Fruit fly (Drosophila melanogaster) whole organism, embryonic: ENCODE data around the gene Rpt4.

Experiments used
- Atf6 ChIP-seq: fragments of 200-800 bp; sonication (Bioruptor generic); IDR thresholded peaks from 2 replicates; pipeline ENCODE4 v1.3.6; 2022; ENCODE audit warnings: missing biosample characterization, missing genetic modification characterization
- Blimp-1 ChIP-seq: fragments of 200-800 bp; sonication (Bioruptor generic); optimal IDR thresholded peaks from 3 replicates; lab custom pipeline; 2018; ENCODE audit warnings: missing biosample characterization, missing genetic modification characterization, mild to moderate bottlenecking, moderate library complexity, missing genetic modification reagents
- Bteb2 ChIP-seq: fragments of 200-800 bp; sonication (Bioruptor generic); optimal IDR thresholded peaks from 2 replicates; lab custom pipeline; 2016; ENCODE audit warnings: missing biosample characterization, missing genetic modification characterization
- CG10366 ChIP-seq: fragments of 200-800 bp; sonication (Bioruptor generic); IDR thresholded peaks from 2 replicates; pipeline ENCODE4 v1.3.6; 2022; ENCODE audit warnings: missing biosample characterization, missing genetic modification characterization
- CG12236 ChIP-seq: fragments of 200-800 bp; sonication (Bioruptor generic); optimal IDR thresholded peaks from 2 replicates; lab custom pipeline; 2016; ENCODE audit warnings: missing biosample characterization, missing genetic modification characterization
- CG1233 ChIP-seq: fragments of 200-800 bp; sonication (Bioruptor generic); optimal IDR thresholded peaks from 4 replicates; lab custom pipeline; 2018; ENCODE audit warnings: missing biosample characterization, mild to moderate bottlenecking, missing genetic modification characterization
- CG14050 ChIP-seq: fragments of 200-800 bp; sonication (Bioruptor generic); IDR thresholded peaks from 3 replicates; pipeline ENCODE4 v1.3.6; 2022; ENCODE audit warnings: missing biosample characterization, missing genetic modification characterization
- CG14860 ChIP-seq: fragments of 200-800 bp; sonication (Bioruptor generic); IDR thresholded peaks from 3 replicates; pipeline ENCODE4 v1.3.6; 2022; ENCODE audit warnings: missing biosample characterization, missing genetic modification characterization; ENCODE audit not compliant: partially characterized antibody
- CG15011 ChIP-seq: fragments of 200-800 bp; sonication (Bioruptor generic); optimal IDR thresholded peaks from 3 replicates; lab custom pipeline; 2018; ENCODE audit warnings: missing biosample characterization, mild to moderate bottlenecking, missing genetic modification characterization
- CG15479 ChIP-seq: fragments of 200-800 bp; sonication (Bioruptor generic); optimal IDR thresholded peaks from 3 replicates; lab custom pipeline; 2019; ENCODE audit warnings: missing biosample characterization, mild to moderate bottlenecking, missing genetic modification characterization, moderate library complexity
- CG15601 ChIP-seq: fragments of 200-800 bp; sonication (Bioruptor generic); optimal IDR thresholded peaks from 3 replicates; lab custom pipeline; 2019; ENCODE audit warnings: missing biosample characterization, mild to moderate bottlenecking, missing genetic modification characterization, moderate library complexity
- CG16863 ChIP-seq: fragments of 200-800 bp; sonication (Bioruptor generic); optimal IDR thresholded peaks from 3 replicates; lab custom pipeline; 2016; ENCODE audit warnings: missing biosample characterization, missing genetic modification characterization
- CG17186 ChIP-seq: fragments of 200-800 bp; sonication (Bioruptor generic); optimal IDR thresholded peaks from 3 replicates; lab custom pipeline; 2017; ENCODE audit warnings: missing biosample characterization, missing genetic modification reagents, missing genetic modification characterization
- CG17361 ChIP-seq: fragments of 200-800 bp; sonication (Bioruptor generic); IDR thresholded peaks from 3 replicates; pipeline ENCODE4 v1.3.6; 2022; ENCODE audit warnings: missing biosample characterization, missing genetic modification characterization
- CG1792 ChIP-seq: fragments of 200-800 bp; sonication (Bioruptor generic); optimal IDR thresholded peaks from 2 replicates; lab custom pipeline; 2016; ENCODE audit warnings: missing biosample characterization, missing genetic modification characterization
- CG2202 ChIP-seq: fragments of 200-800 bp; sonication (Bioruptor generic); optimal IDR thresholded peaks from 2 replicates; lab custom pipeline; 2018; ENCODE audit warnings: missing biosample characterization, mild to moderate bottlenecking, missing genetic modification characterization
- CG3847 ChIP-seq: fragments of 200-800 bp; sonication (Bioruptor generic); IDR thresholded peaks from 2 replicates; pipeline ENCODE4 v1.3.6; 2022; ENCODE audit warnings: missing biosample characterization, missing genetic modification characterization
- CG4424 ChIP-seq: fragments of 200-800 bp; sonication (Bioruptor generic); optimal IDR thresholded peaks from 3 replicates; lab custom pipeline; 2016; ENCODE audit warnings: missing biosample characterization, missing genetic modification characterization
- CG5953 ChIP-seq: fragments of 200-800 bp; sonication (Bioruptor generic); IDR thresholded peaks from 2 replicates; pipeline ENCODE4 v1.3.6; 2022; ENCODE audit warnings: missing biosample characterization, missing genetic modification characterization
- CG6791 ChIP-seq: fragments of 200-800 bp; sonication (Bioruptor generic); IDR thresholded peaks from 3 replicates; pipeline ENCODE4 v1.3.6; 2022; ENCODE audit warnings: missing biosample characterization, missing genetic modification characterization; ENCODE audit not compliant: partially characterized antibody
- CG7556 ChIP-seq: fragments of 200-800 bp; sonication (Bioruptor generic); optimal IDR thresholded peaks from 2 replicates; lab custom pipeline; 2017; ENCODE audit warnings: missing biosample characterization, mild to moderate bottlenecking, missing genetic modification characterization
- CG8281 ChIP-seq: fragments of 200-800 bp; sonication (Bioruptor generic); optimal IDR thresholded peaks from 2 replicates; lab custom pipeline; 2018; ENCODE audit warnings: missing biosample characterization, mild to moderate bottlenecking, missing genetic modification characterization, moderate library complexity
- CG9797 ChIP-seq: fragments of 200-800 bp; sonication (Bioruptor generic); optimal IDR thresholded peaks from 3 replicates; lab custom pipeline; 2018; ENCODE audit warnings: missing biosample characterization, mild to moderate bottlenecking, missing genetic modification characterization
- CG9876 ChIP-seq: fragments of 200-800 bp; sonication (Bioruptor generic); optimal IDR thresholded peaks from 2 replicates; lab custom pipeline; 2016; ENCODE audit warnings: missing biosample characterization, missing genetic modification characterization
- Fer2 ChIP-seq: fragments of 200-800 bp; sonication (Bioruptor generic); optimal IDR thresholded peaks from 2 replicates; lab custom pipeline; 2018; ENCODE audit warnings: missing biosample characterization, mild to moderate bottlenecking, missing genetic modification characterization, moderate library complexity
- H2.0 ChIP-seq: fragments of 200-800 bp; sonication (Bioruptor generic); IDR thresholded peaks from 2 replicates; pipeline ENCODE4 v1.3.6; 2022; ENCODE audit warnings: missing biosample characterization, missing genetic modification characterization
- HLHmδ ChIP-seq: fragments of 200-800 bp; sonication (Bioruptor generic); optimal IDR thresholded peaks from 2 replicates; lab custom pipeline; 2018; ENCODE audit warnings: missing biosample characterization, mild to moderate bottlenecking, missing genetic modification characterization, moderate library complexity
- Hsf ChIP-seq: fragments of 200-800 bp; sonication (Bioruptor generic); optimal IDR thresholded peaks from 3 replicates; lab custom pipeline; 2016; ENCODE audit warnings: missing biosample characterization, missing genetic modification characterization
- Neu2 ChIP-seq: fragments of 200-800 bp; sonication (Bioruptor generic); optimal IDR thresholded peaks from 3 replicates; lab custom pipeline; 2016; ENCODE audit warnings: missing biosample characterization, missing genetic modification characterization, borderline replicate concordance
- Nf-YA ChIP-seq: fragments of 200-800 bp; sonication (Bioruptor generic); IDR thresholded peaks from 2 replicates; pipeline ENCODE4 v1.3.6; 2022; ENCODE audit warnings: missing biosample characterization, missing genetic modification characterization
- Nf-YB ChIP-seq: fragments of 200-800 bp; sonication (Bioruptor generic); optimal IDR thresholded peaks from 3 replicates; lab custom pipeline; 2019; ENCODE audit warnings: missing biosample characterization, mild to moderate bottlenecking, missing genetic modification characterization, moderate library complexity
- Spps ChIP-seq: fragments of 200-800 bp; sonication (Bioruptor generic); optimal IDR thresholded peaks from 2 replicates; lab custom pipeline; 2018; ENCODE audit warnings: missing biosample characterization, mild to moderate bottlenecking, missing genetic modification characterization
- Ssrp ChIP-seq: fragments of 200-800 bp; sonication (Bioruptor generic); optimal IDR thresholded peaks from 2 replicates; lab custom pipeline; 2018; ENCODE audit warnings: missing biosample characterization, mild to moderate bottlenecking, missing genetic modification characterization, moderate library complexity
- Xbp1 ChIP-seq: fragments of 200-800 bp; sonication (Bioruptor generic); optimal IDR thresholded peaks from 3 replicates; lab custom pipeline; 2016; ENCODE audit warnings: missing biosample characterization, mild to moderate bottlenecking, missing genetic modification characterization
- ap ChIP-seq: fragments of 200-800 bp; sonication (Bioruptor generic); IDR thresholded peaks from 2 replicates; pipeline ENCODE4 v1.3.6; 2022; ENCODE audit warnings: missing biosample characterization, missing genetic modification characterization
- ase ChIP-seq: fragments of 200-800 bp; sonication (Bioruptor generic); IDR thresholded peaks from 3 replicates; pipeline ENCODE4 v1.3.6; 2022; ENCODE audit warnings: missing biosample characterization, missing genetic modification characterization
- bsh ChIP-seq, 2 experiments: fragments of 200-800 bp; sonication (Bioruptor generic); optimal IDR thresholded peaks; 2 replicates each; lab custom pipeline; 2017 to 2018; ENCODE audit warnings: mild to moderate bottlenecking in 2 of 2, missing biosample characterization in 2 of 2, missing genetic modification characterization in 2 of 2, moderate library complexity in 1 of 2
- cwo ChIP-seq: fragments of 200-800 bp; sonication (Bioruptor generic); optimal IDR thresholded peaks from 3 replicates; lab custom pipeline; 2017; ENCODE audit warnings: missing biosample characterization, missing genetic modification characterization, mild to moderate bottlenecking, moderate library complexity, missing genetic modification reagents
- dan ChIP-seq: fragments of 200-800 bp; sonication (Bioruptor generic); IDR thresholded peaks from 2 replicates; pipeline ENCODE4 v1.3.6; 2022; ENCODE audit warnings: missing biosample characterization, missing genetic modification characterization
- en ChIP-seq: fragments of 200-800 bp; sonication (Bioruptor generic); optimal IDR thresholded peaks from 2 replicates; lab custom pipeline; 2016; ENCODE audit warnings: missing biosample characterization, missing genetic modification characterization
- grn ChIP-seq: fragments of 200-800 bp; sonication (Bioruptor generic); optimal IDR thresholded peaks from 3 replicates; lab custom pipeline; 2017; ENCODE audit warnings: missing biosample characterization, missing genetic modification characterization
- jumu ChIP-seq: fragments of 200-800 bp; sonication (Bioruptor generic); optimal IDR thresholded peaks from 3 replicates; lab custom pipeline; 2016; ENCODE audit warnings: missing biosample characterization, missing genetic modification characterization
- psq ChIP-seq: fragments of 200-800 bp; sonication (Bioruptor generic); optimal IDR thresholded peaks from 2 replicates; lab custom pipeline; 2017; ENCODE audit warnings: missing biosample characterization, missing genetic modification characterization
- row ChIP-seq: fragments of 200-800 bp; sonication (Bioruptor generic); IDR thresholded peaks from 3 replicates; pipeline ENCODE4 v1.3.6; 2022; ENCODE audit warnings: missing biosample characterization, missing genetic modification characterization
- slp2 ChIP-seq: fragments of 200-800 bp; sonication (Bioruptor generic); optimal IDR thresholded peaks from 2 replicates; lab custom pipeline; 2016; ENCODE audit warnings: missing biosample characterization, missing genetic modification characterization
- stwl ChIP-seq: fragments of 200-800 bp; sonication (Bioruptor generic); optimal IDR thresholded peaks from 3 replicates; lab custom pipeline; 2018; ENCODE audit warnings: missing biosample characterization, mild to moderate bottlenecking, missing genetic modification characterization, moderate library complexity
- toy ChIP-seq: fragments of 200-800 bp; sonication (Bioruptor generic); IDR thresholded peaks from 2 replicates; pipeline ENCODE4 v1.3.6; 2022; ENCODE audit warnings: missing biosample characterization, missing genetic modification characterization
- trh ChIP-seq: fragments of 200-800 bp; sonication (Bioruptor generic); optimal IDR thresholded peaks from 2 replicates; lab custom pipeline; 2016; ENCODE audit warnings: missing biosample characterization, missing genetic modification characterization
- tup ChIP-seq: fragments of 200-800 bp; sonication (Bioruptor generic); optimal IDR thresholded peaks from 2 replicates; lab custom pipeline; 2016; ENCODE audit warnings: missing biosample characterization, mild to moderate bottlenecking, missing genetic modification characterization, moderate library complexity
- vvl ChIP-seq: fragments of 200-800 bp; sonication (Bioruptor generic); IDR thresholded peaks from 2 replicates; pipeline ENCODE4 v1.3.6; 2022; ENCODE audit warnings: missing biosample characterization, missing genetic modification characterization
- yki ChIP-seq: fragments of >200 bp; optimal IDR thresholded peaks from 3 replicates; lab custom pipeline; 2018

The Rpt4 gene

DNA sequence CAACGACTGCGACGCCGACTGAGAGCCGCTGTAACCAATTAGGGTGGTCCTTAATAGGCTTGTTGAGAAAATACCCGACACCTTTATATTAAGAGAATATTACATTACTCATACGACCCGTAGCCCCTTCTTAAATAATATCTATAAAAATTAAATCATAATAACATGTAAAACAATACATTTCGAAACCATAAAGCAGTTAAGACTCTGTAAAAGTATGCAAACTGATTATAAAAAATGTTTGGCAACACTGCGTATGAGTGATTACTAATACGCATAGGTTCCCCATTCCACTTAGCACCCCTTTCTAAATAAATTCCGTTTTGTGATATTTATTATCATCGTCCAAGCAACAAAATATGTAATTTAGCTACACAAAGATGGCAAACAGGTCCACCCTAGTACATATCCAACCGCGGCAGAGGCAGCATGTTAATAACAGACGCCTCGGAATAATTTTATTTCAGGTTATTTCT lies 49.6 kb upstream of the Rpt4 start (continued):
- no peak for TF ChIP-seq trh (GFP tag; lab: Kevin White, UChicago)
- TF ChIP-seq grn (GFP tag; lab: Kevin White, UChicago): no peak
- peak; percentile 14 for TF ChIP-seq jumu (GFP tag; lab: Kevin White, UChicago)
- no peak for TF ChIP-seq Neu2
- peak; percentile 1 for TF ChIP-seq slp2 (GFP tag; lab: Kevin White, UChicago)
- no peak for TF ChIP-seq toy
- TF ChIP-seq CG1792: no peak
- peak; percentile 68 for TF ChIP-seq CG4424
- TF ChIP-seq CG6791 (GFP tag; lab: Robert Waterston, UW): no peak
- peak; percentile 7 for TF ChIP-seq Bteb2
- peak; percentile 53 for TF ChIP-seq CG8281 (tag; lab: Kevin White, UChicago)
- TF ChIP-seq Xbp1: peak; percentile 56
- TF ChIP-seq ap: no peak
- TF ChIP-seq row (GFP tag; lab: Robert Waterston, UW): peak; percentile 69; the same call in 2 of the 3 replicates
- TF ChIP-seq CG9876: no peak
- no peak for TF ChIP-seq CG15479 (GFP tag; lab: Kevin White, UChicago)
- TF ChIP-seq CG17361 (GFP tag; lab: Robert Waterston, UW): peak; percentile 87
- no peak for TF ChIP-seq CG14860 (GFP tag; lab: Robert Waterston, UW)
- TF ChIP-seq CG12236 (GFP tag; lab: Kevin White, UChicago): no peak
- TF ChIP-seq CG2202 (tag; lab: Kevin White, UChicago): peak; percentile 28
- peak; percentile 24; the same call in 1 of the 3 replicates for TF ChIP-seq CG14050
- TF ChIP-seq H2.0 (GFP tag; lab: Robert Waterston, UW): 0 out of 2 replicates have a peak, but pooled peaks have one; percentile 23
- peak; percentile 76 for TF ChIP-seq CG1233 (GFP tag; lab: Kevin White, UChicago)
- TF ChIP-seq yki (lab: Kevin White, UChicago): no peak
- TF ChIP-seq Nf-YB (GFP tag; lab: Kevin White, UChicago): peak; percentile 69
- no peak for TF ChIP-seq stwl (tag; lab: Kevin White, UChicago)
- peak; percentile 77 for TF ChIP-seq CG15011 (GFP tag; lab: Kevin White, UChicago)
- peak; percentile 17 for TF ChIP-seq cwo (GFP tag; lab: Kevin White, UChicago)
- TF ChIP-seq CG7556: peak; percentile 88
- no peak for TF ChIP-seq en
- no peak for TF ChIP-seq tup (GFP tag; lab: Kevin White, UChicago)
- no peak for TF ChIP-seq dan (GFP tag; lab: Robert Waterston, UW)
- TF ChIP-seq CG10366: peak; percentile 57
- TF ChIP-seq bsh (GFP tag; optimal IDR thresholded peaks at IDR 0.05; lab: Kevin White, UChicago): peak; percentile 62 to 86
- peak; percentile 37 for TF ChIP-seq CG16863 (GFP tag; lab: Kevin White, UChicago)
- peak; percentile 46 for TF ChIP-seq Fer2 (tag; lab: Kevin White, UChicago)
- TF ChIP-seq Hsf: peak; percentile 49
- TF ChIP-seq Atf6: peak; percentile 82
- no peak for TF ChIP-seq CG9797 (GFP tag; lab: Kevin White, UChicago)
- TF ChIP-seq CG5953 (GFP tag; lab: Robert Waterston, UW): no peak
- TF ChIP-seq ase: peak; percentile 62; the same call in 1 of the 3 replicates
- peak; percentile 71 for TF ChIP-seq Ssrp (tag; lab: Kevin White, UChicago)
- no peak; the same call in 1 of the 2 replicates for TF ChIP-seq CG3847
- no peak for TF ChIP-seq CG17186 (GFP tag; lab: Kevin White, UChicago)
- TF ChIP-seq psq (GFP tag; lab: Kevin White, UChicago): no peak
- TF ChIP-seq Nf-YA (GFP tag; lab: Robert Waterston, UW): no peak
- peak; percentile 52; the same call in 1 of the 2 replicates for TF ChIP-seq vvl (GFP tag; lab: Robert Waterston, UW)
- no peak for TF ChIP-seq Blimp-1 (GFP tag; lab: Kevin White, UChicago)
- TF ChIP-seq Spps: peak; percentile 24
- TF ChIP-seq CG15601 (tag; lab: Kevin White, UChicago): peak; percentile 75
- no peak for TF ChIP-seq HLHmδ
